Fruit fly (Drosophila melanogaster): ENCODE results near the gene Pfdn1.
A peak's percentile ranks its signal among the peaks of the same experiment; 100 is the strongest.

The Pfdn1 gene

DNA sequence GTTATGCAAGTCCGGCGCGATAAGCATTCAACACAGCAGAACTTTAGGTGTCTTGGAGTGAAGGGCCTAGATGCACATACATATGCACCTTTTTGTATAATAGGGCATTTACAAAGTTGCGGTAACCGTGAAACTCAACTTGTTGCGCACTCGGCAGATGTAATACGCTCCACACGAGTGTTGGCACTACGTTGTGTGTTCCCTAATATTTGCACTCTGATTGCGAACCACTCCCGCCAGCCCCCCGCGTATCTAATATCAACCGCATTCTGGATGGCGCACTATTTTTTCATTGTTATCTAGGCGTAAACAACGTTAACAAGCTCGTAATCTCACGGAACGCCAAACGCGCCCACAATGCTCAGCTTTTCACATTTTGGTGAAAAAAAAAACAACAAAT lies 11.4 kb downstream of the Pfdn1 start (continued):
- no peak for TF ChIP-seq HmgD (GFP tag; optimal IDR thresholded peaks at IDR 0.05)
- TF ChIP-seq YL-1 (GFP tag; optimal IDR thresholded peaks at IDR 0.05) = no peak
- TF ChIP-seq CG16813 (GFP tag; IDR thresholded peaks at IDR 0.05; ENCODE audit: partially characterized antibody) = no peak
- TF ChIP-seq CG30431 (GFP tag; optimal IDR thresholded peaks at IDR 0.05) = no peak
- no peak for TF ChIP-seq zen (tag; optimal IDR thresholded peaks at IDR 0.05)
- no peak for TF ChIP-seq Hr3 (GFP tag; optimal IDR thresholded peaks at IDR 0.05)
- TF ChIP-seq CG18599 (GFP tag; optimal IDR thresholded peaks at IDR 0.05) = peak; percentile 16
- TF ChIP-seq cad (GFP tag; optimal IDR thresholded peaks at IDR 0.05) = no peak
- TF ChIP-seq CTCF (GFP tag; optimal IDR thresholded peaks at IDR 0.05) = no peak
- TF ChIP-seq Sry-β (GFP tag; optimal IDR thresholded peaks at IDR 0.05) = no peak
- TF ChIP-seq Opbp (GFP tag; IDR thresholded peaks at IDR 0.05; ENCODE audit: partially characterized antibody) = no peak
- TF ChIP-seq CG15514 (GFP tag; optimal IDR thresholded peaks at IDR 0.05) = peak; percentile 23
- no peak for TF ChIP-seq CG13287 (GFP tag; IDR thresholded peaks at IDR 0.05; ENCODE audit: partially characterized antibody)
- no peak for TF ChIP-seq Blimp-1 (GFP tag; optimal IDR thresholded peaks at IDR 0.05)
- TF ChIP-seq Drgx (GFP tag; IDR thresholded peaks at IDR 0.05) = peak; percentile 28; the same call in 1 of the 2 replicates
- TF ChIP-seq CG31441 (GFP tag; IDR thresholded peaks at IDR 0.05) = no peak
- TF ChIP-seq lov (optimal IDR thresholded peaks at IDR 0.05) = no peak
- no peak for TF ChIP-seq lov (GFP tag; IDR thresholded peaks at IDR 0.05)
- TF ChIP-seq chif (GFP tag; optimal IDR thresholded peaks at IDR 0.05) = no peak
- TF ChIP-seq CG7271 (tag; optimal IDR thresholded peaks at IDR 0.05) = no peak
- no peak for TF ChIP-seq eve (GFP tag; optimal IDR thresholded peaks at IDR 0.05)
- TF ChIP-seq pzg (GFP tag; optimal IDR thresholded peaks at IDR 0.05) = no peak
- TF ChIP-seq mirr (GFP tag; optimal IDR thresholded peaks at IDR 0.05) = peak; percentile 6
- TF ChIP-seq sd (tag; optimal IDR thresholded peaks at IDR 0.05) = peak; percentile 37
- no peak for TF ChIP-seq Eip74EF (GFP tag; optimal IDR thresholded peaks at IDR 0.05)
- TF ChIP-seq schlank (tag; optimal IDR thresholded peaks at IDR 0.05) = peak; percentile 5
- no peak for TF ChIP-seq trem (tag; optimal IDR thresholded peaks at IDR 0.05)
- no peak for TF ChIP-seq CG34224 (GFP tag; IDR thresholded peaks at IDR 0.05; ENCODE audit: partially characterized antibody)
- no peak for TF ChIP-seq Kr (GFP tag; optimal IDR thresholded peaks at IDR 0.05)
- peak; percentile 79 for TF ChIP-seq Med (GFP tag)
- TF ChIP-seq C15 (GFP tag; IDR thresholded peaks at IDR 0.05) = no peak
- no peak for TF ChIP-seq CG4328 (GFP tag; optimal IDR thresholded peaks at IDR 0.05)
- TF ChIP-seq crol (GFP tag; IDR thresholded peaks at IDR 0.05) = 0 out of 2 replicates have a peak, but pooled peaks have one; percentile 9
- TF ChIP-seq CG2889 (GFP tag; IDR thresholded peaks at IDR 0.05) = no peak
- peak; percentile 18 for TF ChIP-seq cwo (GFP tag; optimal IDR thresholded peaks at IDR 0.05)
- no peak for TF ChIP-seq CG6683 (GFP tag; optimal IDR thresholded peaks at IDR 0.05)
- TF ChIP-seq sr (GFP tag; IDR thresholded peaks at IDR 0.05) = no peak
- TF ChIP-seq Hr51 (GFP tag; optimal IDR thresholded peaks at IDR 0.05) = no peak

DNA sequence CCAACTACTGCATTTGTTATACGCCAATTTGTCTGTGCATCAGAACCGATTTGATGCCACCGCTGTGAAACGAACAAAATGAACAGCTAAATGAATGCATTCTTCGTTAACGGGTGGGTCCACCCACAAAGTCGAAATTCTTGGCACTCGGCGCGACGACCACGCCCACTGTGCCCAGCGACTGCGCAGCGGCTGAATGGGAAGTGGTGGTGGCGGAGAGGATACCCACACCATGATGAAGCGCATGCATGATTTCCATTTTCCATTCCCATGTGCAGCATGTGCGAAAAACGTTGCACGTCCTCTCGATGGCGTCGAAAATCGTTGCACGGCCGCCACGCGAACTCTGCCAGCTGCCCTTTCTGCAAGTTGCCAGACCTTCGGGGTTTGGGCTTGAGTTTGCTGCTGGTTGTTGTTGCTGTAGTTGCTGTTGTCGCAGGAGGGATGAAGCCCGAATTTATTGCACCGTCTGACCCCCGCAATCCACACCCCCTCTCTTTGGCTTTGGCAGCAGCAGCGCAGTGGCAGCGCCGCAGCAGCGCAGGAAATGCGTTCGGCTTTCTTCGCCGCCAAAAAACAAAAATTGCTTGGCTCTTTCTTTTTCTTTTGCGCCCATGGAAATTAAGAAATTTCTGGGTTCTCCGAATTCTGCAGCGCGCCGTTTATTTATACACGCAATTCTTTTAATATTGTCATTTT lies 12.4 kb downstream of the Pfdn1 start:
- TF ChIP-seq kay (GFP tag; optimal IDR thresholded peaks at IDR 0.05) = no peak
- TF ChIP-seq abd-A (tag; optimal IDR thresholded peaks at IDR 0.05) = peak; percentile 28
- TF ChIP-seq CG4707 (GFP tag; optimal IDR thresholded peaks at IDR 0.05) = peak; percentile 21
- TF ChIP-seq CG18619 (GFP tag; optimal IDR thresholded peaks at IDR 0.05) = no peak
- no peak for TF ChIP-seq dm (GFP tag; optimal IDR thresholded peaks at IDR 0.05)
- peak; percentile 8 for TF ChIP-seq Hey (tag; optimal IDR thresholded peaks at IDR 0.05)
- no peak for TF ChIP-seq oc (tag; optimal IDR thresholded peaks at IDR 0.05)
- TF ChIP-seq Xrp1 (GFP tag; IDR thresholded peaks at IDR 0.05) = 0 out of 2 replicates have a peak, but pooled peaks have one; percentile 20
- TF ChIP-seq CG10431 (GFP tag; optimal IDR thresholded peaks at IDR 0.05) = no peak
- TF ChIP-seq Hand (GFP tag; optimal IDR thresholded peaks at IDR 0.05) = no peak
- no peak for TF ChIP-seq salm (tag; optimal IDR thresholded peaks at IDR 0.05)
- TF ChIP-seq CG10209 (GFP tag; optimal IDR thresholded peaks at IDR 0.05) = no peak
- peak; percentile 6 for TF ChIP-seq CG12155 (GFP tag; optimal IDR thresholded peaks at IDR 0.05)
- peak; percentile 14 for TF ChIP-seq Deaf1 (tag; optimal IDR thresholded peaks at IDR 0.05)

Measured in whole organism, embryonic.